Worm (Caenorhabditis elegans) whole organism, L2 larva: ENCODE data around the gene ccdc-149.
A peak's percentile ranks its signal among the peaks of the same experiment; 100 is the strongest.

Experiments
- elt-3 ChIP-seq: sonication (generic microtip); optimal IDR thresholded peaks from 2 replicates; lab custom pipeline; 2017; ENCODE audit warnings: missing biosample characterization, missing genetic modification characterization
- nhr-237 ChIP-seq: fragments of 150-350 bp; optimal IDR thresholded peaks from 2 replicates; lab custom pipeline; 2014; ENCODE audit warnings: missing biosample characterization, missing genetic modification characterization
- nhr-25 ChIP-seq: fragments of 150-350 bp; sonication (generic microtip); optimal IDR thresholded peaks from 3 replicates; lab custom pipeline; 2014; ENCODE audit warnings: missing biosample characterization, missing genetic modification characterization
- unc-62 ChIP-seq: fragments of 150-350 bp; optimal IDR thresholded peaks from 2 replicates; lab custom pipeline; 2014; ENCODE audit warnings: missing biosample characterization, missing genetic modification reagents, missing genetic modification characterization

- TF ChIP-seq elt-3 (tag; lab: Kevin White, UChicago) (no peak), nhr-237 (tag; lab: Kevin White, UChicago) (no peak), nhr-25 (tag; lab: Kevin White, UChicago) (peak; percentile 78), unc-62 (GFP tag; lab: Kevin White, UChicago) (no peak)
Observed at ce11 chrX:11462112-11462511, 49.1 kb downstream of the ccdc-149 start.
